Fruit fly (Drosophila melanogaster): Measurements from ENCODE around the gene Ravus.

The Ravus gene

DNA sequence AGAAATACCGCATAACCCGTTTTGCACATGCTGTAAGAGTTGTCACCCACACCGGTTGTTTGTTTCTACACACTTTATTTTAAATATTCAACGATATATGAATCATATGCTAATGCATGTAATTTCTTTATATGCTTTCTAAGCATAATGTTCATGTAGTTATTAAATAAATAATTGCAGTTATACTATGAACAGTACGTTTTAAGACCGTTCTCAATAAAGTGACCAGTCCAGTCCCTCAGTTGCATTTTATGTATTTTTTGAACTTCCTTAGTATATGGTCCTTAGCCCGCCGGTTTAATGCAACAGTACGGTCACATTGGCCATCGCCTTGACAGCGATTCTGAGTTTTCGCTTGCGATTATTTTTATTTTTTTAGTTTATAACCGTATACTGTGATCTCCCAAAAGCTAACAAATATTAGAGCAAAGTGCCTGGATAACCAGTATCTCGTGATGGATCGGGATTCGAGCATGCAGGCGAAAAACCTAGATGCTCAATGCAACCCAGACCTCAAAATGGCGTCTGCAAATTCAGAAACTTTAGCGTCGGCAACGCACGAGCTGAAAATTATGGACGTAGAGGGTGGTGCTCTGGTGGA lies at the start of gene Ravus:
Ravus (minus strand) TSS at position 1 of the 601 bp plus-strand sequence.
- peak in 1 of 2 experiments; percentile 26 for TF ChIP-seq insv (GFP tag; optimal IDR thresholded peaks at IDR 0.05)
- TF ChIP-seq usp (GFP tag; optimal IDR thresholded peaks at IDR 0.05): no peak
- no peak for TF ChIP-seq Mad (GFP tag; optimal IDR thresholded peaks at IDR 0.05)
- TF ChIP-seq gsb-n (tag; optimal IDR thresholded peaks at IDR 0.05): no peak
- no peak for TF ChIP-seq CG2889 (GFP tag; IDR thresholded peaks at IDR 0.05)
- peak; percentile 53 for TF ChIP-seq CG32532 (GFP tag; IDR thresholded peaks at IDR 0.05)
- TF ChIP-seq CG17612 (GFP tag; IDR thresholded peaks at IDR 0.05): no peak
- TF ChIP-seq gsb (GFP tag; IDR thresholded peaks at IDR 0.05): no peak
- TF ChIP-seq nerfin-1 (tag; optimal IDR thresholded peaks at IDR 0.05): no peak
- TF ChIP-seq Nf-YA (GFP tag; IDR thresholded peaks at IDR 0.05): no peak
- TF ChIP-seq ash1 (GFP tag; optimal IDR thresholded peaks at IDR 0.05): no peak
- peak; percentile 43 for TF ChIP-seq az2 (GFP tag; optimal IDR thresholded peaks at IDR 0.05)
- peak in 1 of 3 experiments; percentile 26 for TF ChIP-seq Stat92E (GFP tag; optimal IDR thresholded peaks at IDR 0.05)
- TF ChIP-seq MBD-R2 (GFP tag; IDR thresholded peaks at IDR 0.05): peak; percentile 60; the same call in 1 of the 2 replicates
- peak; percentile 87 for TF ChIP-seq Med (GFP tag)
- TF ChIP-seq CG10147 (GFP tag; optimal IDR thresholded peaks at IDR 0.05): no peak
- peak; percentile 90 for TF ChIP-seq phol (tag; optimal IDR thresholded peaks at IDR 0.05)
- peak; percentile 34 for TF ChIP-seq gro (GFP tag; optimal IDR thresholded peaks at IDR 0.05)
- no peak for TF ChIP-seq rib (GFP tag; IDR thresholded peaks at IDR 0.05)
- no peak for TF ChIP-seq B-H2 (GFP tag; optimal IDR thresholded peaks at IDR 0.05)
- TF ChIP-seq NFAT (GFP tag; IDR thresholded peaks at IDR 0.05): no peak
- no peak for TF ChIP-seq jing (GFP tag; optimal IDR thresholded peaks at IDR 0.05)
- no peak for TF ChIP-seq CG11093 (GFP tag; IDR thresholded peaks at IDR 0.05)
- no peak for TF ChIP-seq salm (tag; optimal IDR thresholded peaks at IDR 0.05)
- peak; percentile 33 for TF ChIP-seq pum (GFP tag; optimal IDR thresholded peaks at IDR 0.05)
- TF ChIP-seq CG10321 (GFP tag; IDR thresholded peaks at IDR 0.05): no peak
- TF ChIP-seq CG11695 (GFP tag; IDR thresholded peaks at IDR 0.05): no peak
- TF ChIP-seq Elba2 (GFP tag; optimal IDR thresholded peaks at IDR 0.05): no peak
- no peak for TF ChIP-seq stc (GFP tag; IDR thresholded peaks at IDR 0.05)
- peak; percentile 65 for TF ChIP-seq Myb (GFP tag; optimal IDR thresholded peaks at IDR 0.05)
- TF ChIP-seq CoRest (tag; optimal IDR thresholded peaks at IDR 0.05): peak; percentile 79
- TF ChIP-seq Deaf1 (tag; optimal IDR thresholded peaks at IDR 0.05): no peak
- no peak for TF ChIP-seq CG6813 (GFP tag; optimal IDR thresholded peaks at IDR 0.05)
- no peak for TF ChIP-seq sens-2 (GFP tag; IDR thresholded peaks at IDR 0.05)
- TF ChIP-seq Hmx (GFP tag; optimal IDR thresholded peaks at IDR 0.05): peak; percentile 20
- no peak for TF ChIP-seq CG11560 (tag; IDR thresholded peaks at IDR 0.05)
- TF ChIP-seq lilli (GFP tag; optimal IDR thresholded peaks at IDR 0.05): peak; percentile 70
- no peak for TF ChIP-seq Dad (GFP tag; optimal IDR thresholded peaks at IDR 0.05)
- TF ChIP-seq CG7786 (GFP tag; optimal IDR thresholded peaks at IDR 0.05): peak; percentile 7
- TF ChIP-seq Six4 (GFP tag; optimal IDR thresholded peaks at IDR 0.05): no peak
- TF ChIP-seq gcm (GFP tag; optimal IDR thresholded peaks at IDR 0.05): no peak
- TF ChIP-seq pita (GFP tag; optimal IDR thresholded peaks at IDR 0.05): no peak
- peak; percentile 16 for TF ChIP-seq CG9609 (GFP tag; optimal IDR thresholded peaks at IDR 0.05)
- no peak for TF ChIP-seq CG4282 (GFP tag; optimal IDR thresholded peaks at IDR 0.05)
- no peak for TF ChIP-seq CG7987 (GFP tag; optimal IDR thresholded peaks at IDR 0.05)
- peak; percentile 62 for TF ChIP-seq Dip3 (GFP tag; optimal IDR thresholded peaks at IDR 0.05)
- TF ChIP-seq BEAF-32 (GFP tag; optimal IDR thresholded peaks at IDR 0.05): peak; percentile 53
- no peak for TF ChIP-seq CG2129 (GFP tag; IDR thresholded peaks at IDR 0.05; ENCODE audit: partially characterized antibody)
- peak in 1 of 2 experiments; percentile 60 for TF ChIP-seq Pdp1 (GFP tag; optimal IDR thresholded peaks at IDR 0.05)
- no peak for TF ChIP-seq CG8944 (GFP tag; optimal IDR thresholded peaks at IDR 0.05)
- no peak for TF ChIP-seq CG3163 (GFP tag; optimal IDR thresholded peaks at IDR 0.05)
